Worm (Caenorhabditis elegans): ENCODE results near the gene F32D8.5.

F32D8.5 gene

DNA sequence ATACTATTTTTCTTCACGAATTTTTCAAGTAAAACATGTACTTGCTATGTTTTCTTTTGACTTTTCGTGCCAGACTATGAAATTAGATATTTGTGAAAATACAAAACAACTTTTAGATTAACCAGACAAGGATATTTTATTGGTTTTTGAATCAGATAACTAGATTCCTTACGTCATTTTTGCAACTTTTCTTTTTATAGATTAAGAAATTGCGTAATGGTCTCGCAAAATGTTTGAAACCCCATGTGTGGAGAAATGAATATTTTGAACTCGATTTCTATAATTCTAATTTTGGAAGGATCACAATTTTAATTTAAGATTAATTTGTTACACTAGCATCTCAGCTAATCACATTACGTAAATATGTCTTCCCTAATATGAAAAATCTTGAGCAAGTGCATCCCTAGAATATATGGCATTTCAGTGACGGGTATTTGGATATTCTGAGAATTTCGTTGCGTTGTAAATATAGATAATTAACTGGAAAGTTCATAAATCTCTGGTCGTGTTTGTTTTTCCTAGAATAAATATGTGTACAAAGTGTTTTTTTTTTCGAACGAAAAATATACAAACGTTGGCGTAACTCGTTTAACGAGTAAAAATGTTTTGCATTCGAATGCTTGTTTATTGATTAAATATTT, 32.0 kb upstream of the F32D8.5 start:
- TF ChIP-seq nhr-28 (tag; optimal IDR thresholded peaks at IDR 0.05) (no peak), snpc-4 (tag; optimal IDR thresholded peaks at IDR 0.05) (no peak), nhr-11 (tag; optimal IDR thresholded peaks at IDR 0.05) (no peak), pqm-1 (tag; optimal IDR thresholded peaks at IDR 0.05) (no peak), ceh-82 (tag; optimal IDR thresholded peaks at IDR 0.05) (no peak), ceh-9 (tag; optimal IDR thresholded peaks at IDR 0.05) (no peak), ZK546.5 (tag; optimal IDR thresholded peaks at IDR 0.05) (no peak), egl-5 (tag; optimal IDR thresholded peaks at IDR 0.05) (no peak), pha-4 (tag; optimal IDR thresholded peaks at IDR 0.05) (no peak), mdl-1 (tag; optimal IDR thresholded peaks at IDR 0.05) (no peak), nhr-23 (tag; optimal IDR thresholded peaks at IDR 0.05) (no peak), daf-12 (tag; optimal IDR thresholded peaks at IDR 0.05) (no peak), nhr-67 (tag; optimal IDR thresholded peaks at IDR 0.05) (no peak), nhr-76 (tag; optimal IDR thresholded peaks at IDR 0.05) (no peak), skn-1 (tag; optimal IDR thresholded peaks at IDR 0.05) (no peak)

- no peak for TF ChIP-seq egl-27 (tag; optimal IDR thresholded peaks at IDR 0.05)
- no peak for TF ChIP-seq hmg-11 (tag; optimal IDR thresholded peaks at IDR 0.05)
- no peak for TF ChIP-seq elt-1 (tag; optimal IDR thresholded peaks at IDR 0.05)
- TF ChIP-seq fos-1 (tag; optimal IDR thresholded peaks at IDR 0.05) = no peak
- no peak for TF ChIP-seq nhr-12 (tag; optimal IDR thresholded peaks at IDR 0.05)
- no peak for TF ChIP-seq daf-12 (tag; optimal IDR thresholded peaks at IDR 0.05)
- no peak for TF ChIP-seq ztf-4 (tag; optimal IDR thresholded peaks at IDR 0.05)
- no peak for TF ChIP-seq fkh-10 (GFP tag; optimal IDR thresholded peaks at IDR 0.05)
Measured at ce11 chrV:10865599-10865998, 29.0 kb upstream of the F32D8.5 start, which contains the start of gene saeg-1. saeg-1 (minus strand) TSS chrV:10865699.

DNA sequence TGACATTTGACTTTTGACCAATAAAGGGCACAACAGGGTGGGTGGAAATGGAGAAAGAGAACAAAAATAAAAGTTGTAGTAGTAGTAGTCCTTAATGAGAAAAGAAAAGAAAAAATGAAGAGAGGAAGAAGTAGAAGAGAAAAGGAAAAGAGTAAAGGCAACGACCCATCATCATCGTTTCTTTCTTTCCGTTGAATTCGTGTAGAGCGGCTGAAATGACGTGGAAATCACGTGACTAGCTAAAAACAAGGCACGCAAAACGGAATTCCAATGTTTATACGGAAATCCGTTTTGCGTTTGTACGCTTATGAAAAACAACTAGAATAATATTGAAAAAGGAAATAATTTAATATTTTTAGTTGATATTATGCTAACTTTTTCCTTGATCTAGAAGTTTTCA, 27.0 kb upstream of the F32D8.5 start:
- TF ChIP-seq ceh-9 (tag; optimal IDR thresholded peaks at IDR 0.05) = no peak
- TF ChIP-seq ceh-28 (tag; optimal IDR thresholded peaks at IDR 0.05) = no peak
- no peak for TF ChIP-seq ZK546.5 (tag; optimal IDR thresholded peaks at IDR 0.05)
- TF ChIP-seq nhr-237 (tag; optimal IDR thresholded peaks at IDR 0.05) = no peak
- no peak for TF ChIP-seq nhr-28 (tag; optimal IDR thresholded peaks at IDR 0.05)
- no peak for TF ChIP-seq ceh-82 (tag; optimal IDR thresholded peaks at IDR 0.05)
- TF ChIP-seq fkh-10 (GFP tag; optimal IDR thresholded peaks at IDR 0.05) = peak; percentile 65
- TF ChIP-seq nfya-1 (tag; optimal IDR thresholded peaks at IDR 0.05; ENCODE audit: insufficient read depth) = peak; percentile 28
- TF ChIP-seq lin-15B (tag; optimal IDR thresholded peaks at IDR 0.05) = no peak
- TF ChIP-seq fos-1 (tag; optimal IDR thresholded peaks at IDR 0.05) = no peak
- TF ChIP-seq R02D3.7 (tag; optimal IDR thresholded peaks at IDR 0.05) = no peak
- peak; percentile 11 for TF ChIP-seq lin-39 (tag; optimal IDR thresholded peaks at IDR 0.05)
- peak; percentile 11 for TF ChIP-seq nhr-43 (tag; optimal IDR thresholded peaks at IDR 0.05; ENCODE audit: poor library complexity, severe bottlenecking)

- TF ChIP-seq pqm-1 (tag; optimal IDR thresholded peaks at IDR 0.05) (peak; percentile 9), elt-2 (tag; optimal IDR thresholded peaks at IDR 0.05) (peak; percentile 23), ceh-16 (tag; optimal IDR thresholded peaks at IDR 0.05) (no peak), pha-4 (tag; optimal IDR thresholded peaks at IDR 0.05) (no peak)
Measured at ce11 chrV:10870050-10870449, 24.6 kb upstream of the F32D8.5 start.

ce11 chrV:10871457-10871861, 23.1 kb upstream of the F32D8.5 start:
- TF ChIP-seq fkh-2 (tag; optimal IDR thresholded peaks at IDR 0.05) (peak; percentile 12), snpc-4 (tag; optimal IDR thresholded peaks at IDR 0.05) (peak; percentile 47), unc-39 (tag; optimal IDR thresholded peaks at IDR 0.05) (no peak), fos-1 (tag; optimal IDR thresholded peaks at IDR 0.05) (no peak), nhr-77 (tag; optimal IDR thresholded peaks at IDR 0.05) (no peak), daf-12 (tag; optimal IDR thresholded peaks at IDR 0.05) (no peak), ama-1 (optimal IDR thresholded peaks at IDR 0.05) (no peak), zag-1 (tag; optimal IDR thresholded peaks at IDR 0.05) (peak; percentile 35), nhr-76 (tag; optimal IDR thresholded peaks at IDR 0.05) (no peak), nhr-43 (tag; optimal IDR thresholded peaks at IDR 0.05; ENCODE audit: poor library complexity, severe bottlenecking) (peak; percentile 60), fkh-10 (GFP tag; optimal IDR thresholded peaks at IDR 0.05) (peak; percentile 92), ZK546.5 (tag; optimal IDR thresholded peaks at IDR 0.05) (no peak), nhr-237 (tag; optimal IDR thresholded peaks at IDR 0.05) (no peak), mml-1 (tag; optimal IDR thresholded peaks at IDR 0.05) (peak; percentile 55), ztf-11 (tag; optimal IDR thresholded peaks at IDR 0.05) (no peak), ceh-9 (tag; optimal IDR thresholded peaks at IDR 0.05) (no peak), nhr-67 (tag; optimal IDR thresholded peaks at IDR 0.05) (no peak), lsy-12 (tag; optimal IDR thresholded peaks at IDR 0.05) (peak; percentile 54), lin-39 (tag; optimal IDR thresholded peaks at IDR 0.05) (peak; percentile 65), nhr-28 (tag; optimal IDR thresholded peaks at IDR 0.05) (no peak), hmg-11 (tag; optimal IDR thresholded peaks at IDR 0.05) (peak; percentile 90), mdl-1 (tag; optimal IDR thresholded peaks at IDR 0.05) (peak; percentile 83), skn-1 (tag; optimal IDR thresholded peaks at IDR 0.05) (peak; percentile 16), egl-5 (tag; optimal IDR thresholded peaks at IDR 0.05) (peak; percentile 69), nhr-25 (tag; optimal IDR thresholded peaks at IDR 0.05) (no peak), nfya-1 (tag; optimal IDR thresholded peaks at IDR 0.05; ENCODE audit: insufficient read depth) (peak; percentile 87), lin-15B (tag; optimal IDR thresholded peaks at IDR 0.05) (peak; percentile 45), nhr-12 (tag; optimal IDR thresholded peaks at IDR 0.05) (no peak), nhr-11 (tag; optimal IDR thresholded peaks at IDR 0.05) (peak; percentile 56), pqm-1 (tag; optimal IDR thresholded peaks at IDR 0.05) (peak; percentile 46), nhr-23 (tag; optimal IDR thresholded peaks at IDR 0.05) (peak; percentile 33), R02D3.7 (tag; optimal IDR thresholded peaks at IDR 0.05) (peak; percentile 39), pha-4 (tag; optimal IDR thresholded peaks at IDR 0.05) (peak; percentile 92), elt-1 (tag; optimal IDR thresholded peaks at IDR 0.05) (peak; percentile 49), ceh-16 (tag; optimal IDR thresholded peaks at IDR 0.05) (no peak), egl-27 (tag; optimal IDR thresholded peaks at IDR 0.05) (peak; percentile 66)

Measured in whole organism, L3 larva.